Fruit fly (Drosophila melanogaster) whole organism, embryonic: ENCODE measurements around the gene Nin.
A peak's percentile ranks its signal among the peaks of the same experiment; 100 is the strongest.

Experiments used
- B-H2 ChIP-seq: fragments of 200-800 bp; sonication (Bioruptor generic); optimal IDR thresholded peaks from 2 replicates; lab custom pipeline; 2018; ENCODE audit warnings: missing biosample characterization, mild to moderate bottlenecking, missing genetic modification characterization
- CG1024 ChIP-seq: fragments of 200-800 bp; sonication (Bioruptor generic); IDR thresholded peaks from 2 replicates; pipeline ENCODE4 v1.3.6; 2022; ENCODE audit warnings: missing biosample characterization, missing genetic modification characterization
- CG14860 ChIP-seq: fragments of 200-800 bp; sonication (Bioruptor generic); IDR thresholded peaks from 3 replicates; pipeline ENCODE4 v1.3.6; 2022; ENCODE audit warnings: missing biosample characterization, missing genetic modification characterization; ENCODE audit not compliant: partially characterized antibody
- CG15479 ChIP-seq: fragments of 200-800 bp; sonication (Bioruptor generic); optimal IDR thresholded peaks from 3 replicates; lab custom pipeline; 2019; ENCODE audit warnings: missing biosample characterization, mild to moderate bottlenecking, missing genetic modification characterization, moderate library complexity
- CG15601 ChIP-seq: fragments of 200-800 bp; sonication (Bioruptor generic); optimal IDR thresholded peaks from 3 replicates; lab custom pipeline; 2019; ENCODE audit warnings: missing biosample characterization, mild to moderate bottlenecking, missing genetic modification characterization, moderate library complexity
- CG1603 ChIP-seq: fragments of 200-800 bp; sonication (Bioruptor generic); optimal IDR thresholded peaks from 2 replicates; lab custom pipeline; 2019; ENCODE audit warnings: missing biosample characterization, mild to moderate bottlenecking, missing genetic modification characterization, moderate library complexity
- CG1792 ChIP-seq: fragments of 200-800 bp; sonication (Bioruptor generic); optimal IDR thresholded peaks from 2 replicates; lab custom pipeline; 2016; ENCODE audit warnings: missing biosample characterization, missing genetic modification characterization
- CG18262 ChIP-seq: fragments of 200-800 bp; optimal IDR thresholded peaks from 3 replicates; lab custom pipeline; 2019; ENCODE audit warnings: missing biosample characterization, mild to moderate bottlenecking, missing genetic modification characterization, moderate library complexity
- CG2129 ChIP-seq: fragments of 200-800 bp; sonication (Bioruptor generic); IDR thresholded peaks from 2 replicates; pipeline ENCODE4 v1.3.6; 2022; ENCODE audit warnings: missing biosample characterization, missing genetic modification characterization; ENCODE audit not compliant: partially characterized antibody
- CG3838 ChIP-seq: fragments of 200-800 bp; sonication (Bioruptor generic); optimal IDR thresholded peaks from 3 replicates; lab custom pipeline; 2016; ENCODE audit warnings: missing biosample characterization, missing genetic modification characterization
- CG4328 ChIP-seq: fragments of 200-800 bp; sonication (Bioruptor generic); optimal IDR thresholded peaks from 3 replicates; lab custom pipeline; 2017; ENCODE audit warnings: missing biosample characterization, missing genetic modification reagents, missing genetic modification characterization
- CG4360 ChIP-seq: fragments of 200-800 bp; sonication (Bioruptor generic); IDR thresholded peaks from 2 replicates; pipeline ENCODE4 v1.3.6; 2022; ENCODE audit warnings: missing biosample characterization, missing genetic modification characterization
- CG4617 ChIP-seq: fragments of 200-800 bp; sonication (Bioruptor generic); optimal IDR thresholded peaks from 3 replicates; lab custom pipeline; 2016; ENCODE audit warnings: missing biosample characterization, missing genetic modification characterization, borderline replicate concordance
- CG7271 ChIP-seq: fragments of 200-800 bp; sonication (Bioruptor generic); optimal IDR thresholded peaks from 2 replicates; lab custom pipeline; 2018; ENCODE audit warnings: missing biosample characterization, mild to moderate bottlenecking, missing genetic modification characterization, moderate library complexity
- CG7963 ChIP-seq: fragments of 200-800 bp; sonication (Bioruptor generic); IDR thresholded peaks from 3 replicates; pipeline ENCODE4 v1.3.6; 2022; ENCODE audit warnings: missing biosample characterization, missing genetic modification characterization; ENCODE audit not compliant: partially characterized antibody
- CG9215 ChIP-seq: fragments of 200-800 bp; sonication (Bioruptor generic); IDR thresholded peaks from 2 replicates; pipeline ENCODE4 v1.3.6; 2022; ENCODE audit warnings: missing biosample characterization, missing genetic modification characterization
- Dll ChIP-seq: fragments of 200-800 bp; sonication (Bioruptor generic); IDR thresholded peaks from 4 replicates; pipeline ENCODE4 v1.3.6; 2022; ENCODE audit warnings: missing biosample characterization, missing genetic modification characterization; ENCODE audit not compliant: partially characterized antibody
- Doc3 ChIP-seq: fragments of 200-800 bp; sonication (Bioruptor generic); IDR thresholded peaks from 3 replicates; pipeline ENCODE4 v1.3.6; 2022; ENCODE audit warnings: missing biosample characterization, missing genetic modification characterization; ENCODE audit not compliant: partially characterized antibody
- Dref ChIP-seq: fragments of 200-800 bp; sonication (Bioruptor generic); IDR thresholded peaks from 2 replicates; pipeline ENCODE4 v1.3.6; 2022; ENCODE audit warnings: missing biosample characterization, missing genetic modification characterization
- HLH4C ChIP-seq: fragments of 200-800 bp; sonication (Bioruptor generic); IDR thresholded peaks from 3 replicates; pipeline ENCODE4 v1.3.6; 2022; ENCODE audit warnings: missing biosample characterization, missing genetic modification characterization; ENCODE audit not compliant: partially characterized antibody
- Lim3 ChIP-seq: fragments of 200-800 bp; sonication (Bioruptor generic); IDR thresholded peaks from 2 replicates; pipeline ENCODE4 v1.3.6; 2022; ENCODE audit warnings: missing biosample characterization, missing genetic modification characterization
- MESR4 ChIP-seq: fragments of 200-800 bp; sonication (Bioruptor generic); optimal IDR thresholded peaks from 2 replicates; lab custom pipeline; 2018; ENCODE audit warnings: missing biosample characterization, mild to moderate bottlenecking, missing genetic modification characterization, moderate library complexity
- Myb ChIP-seq: fragments of 200-800 bp; sonication (Bioruptor generic); optimal IDR thresholded peaks from 2 replicates; lab custom pipeline; 2016; ENCODE audit warnings: missing biosample characterization, missing genetic modification characterization
- Sry-β ChIP-seq: fragments of 200-800 bp; sonication (Bioruptor generic); optimal IDR thresholded peaks from 2 replicates; lab custom pipeline; 2018; ENCODE audit warnings: missing biosample characterization, mild to moderate bottlenecking, missing genetic modification characterization, moderate library complexity
- Usf ChIP-seq: fragments of 200-800 bp; sonication (Bioruptor generic); optimal IDR thresholded peaks from 2 replicates; lab custom pipeline; 2017; ENCODE audit warnings: missing genotype, missing biosample characterization, missing genetic modification characterization
- amos ChIP-seq: fragments of 200-800 bp; sonication (Bioruptor generic); IDR thresholded peaks from 2 replicates; pipeline ENCODE4 v1.3.6; 2022; ENCODE audit warnings: missing biosample characterization, missing genetic modification characterization; ENCODE audit not compliant: partially characterized antibody
- ash1 ChIP-seq: fragments of 200-800 bp; sonication (Bioruptor generic); optimal IDR thresholded peaks from 2 replicates; lab custom pipeline; 2018; ENCODE audit warnings: missing biosample characterization, mild to moderate bottlenecking, missing genetic modification characterization
- ato ChIP-seq: fragments of 200-800 bp; sonication (Bioruptor generic); IDR thresholded peaks from 2 replicates; pipeline ENCODE4 v1.3.6; 2022; ENCODE audit warnings: missing biosample characterization, missing genetic modification characterization; ENCODE audit not compliant: partially characterized antibody
- bbx ChIP-seq: fragments of 200-800 bp; sonication (Bioruptor generic); IDR thresholded peaks from 2 replicates; pipeline ENCODE4 v1.3.6; 2022; ENCODE audit warnings: missing biosample characterization, missing genetic modification characterization; ENCODE audit not compliant: partially characterized antibody
- cad ChIP-seq: fragments of >200 bp; optimal IDR thresholded peaks from 2 replicates; lab custom pipeline; 2017; ENCODE audit warnings: missing biosample characterization, missing genetic modification characterization
- chinmo ChIP-seq: fragments of 200-800 bp; sonication (Bioruptor generic); IDR thresholded peaks from 4 replicates; pipeline ENCODE4 v1.3.6; 2022; ENCODE audit warnings: missing biosample characterization, missing genetic modification characterization; ENCODE audit not compliant: partially characterized antibody
- chm ChIP-seq: fragments of 200-800 bp; sonication (Bioruptor generic); IDR thresholded peaks from 2 replicates; pipeline ENCODE4 v1.3.6; 2022; ENCODE audit warnings: missing biosample characterization, missing genetic modification characterization
- exex ChIP-seq: fragments of 200-800 bp; sonication (Bioruptor generic); optimal IDR thresholded peaks from 4 replicates; lab custom pipeline; 2018; ENCODE audit warnings: missing biosample characterization, mild to moderate bottlenecking, missing genetic modification characterization, moderate library complexity
- grn ChIP-seq: fragments of 200-800 bp; sonication (Bioruptor generic); optimal IDR thresholded peaks from 3 replicates; lab custom pipeline; 2017; ENCODE audit warnings: missing biosample characterization, missing genetic modification characterization
- hb ChIP-seq: fragments of 200-800 bp; sonication (Bioruptor generic); IDR thresholded peaks from 3 replicates; pipeline ENCODE4 v1.3.6; 2022; ENCODE audit warnings: missing biosample characterization, missing genetic modification characterization; ENCODE audit not compliant: partially characterized antibody
- hbn ChIP-seq: fragments of 200-800 bp; sonication (Bioruptor generic); IDR thresholded peaks from 2 replicates; pipeline ENCODE4 v1.3.6; 2022; ENCODE audit warnings: missing biosample characterization, missing genetic modification characterization; ENCODE audit not compliant: partially characterized antibody
- mirr ChIP-seq: fragments of 200-800 bp; sonication (Bioruptor generic); optimal IDR thresholded peaks from 3 replicates; lab custom pipeline; 2018; ENCODE audit warnings: missing biosample characterization, mild to moderate bottlenecking, missing genetic modification characterization
- nerfin-2 ChIP-seq: fragments of 200-800 bp; sonication (Bioruptor generic); IDR thresholded peaks from 2 replicates; pipeline ENCODE4 v1.3.6; 2022; ENCODE audit warnings: missing biosample characterization, missing genetic modification characterization; ENCODE audit not compliant: partially characterized antibody
- phol ChIP-seq: fragments of 200-800 bp; sonication (Bioruptor generic); optimal IDR thresholded peaks from 3 replicates; lab custom pipeline; 2018; ENCODE audit warnings: missing biosample characterization, mild to moderate bottlenecking, missing genetic modification characterization, moderate library complexity
- row ChIP-seq: fragments of 200-800 bp; sonication (Bioruptor generic); IDR thresholded peaks from 3 replicates; pipeline ENCODE4 v1.3.6; 2022; ENCODE audit warnings: missing biosample characterization, missing genetic modification characterization
- tio ChIP-seq: fragments of 200-800 bp; sonication (Bioruptor generic); optimal IDR thresholded peaks from 2 replicates; lab custom pipeline; 2017; ENCODE audit warnings: missing biosample characterization, missing genetic modification characterization, inconsistent platforms
- tll ChIP-seq, 2 experiments: fragments of 200-800 bp in 1 of 2; fragments of >200 bp in 1 of 2; sonication (Bioruptor generic) in 1 of 2; optimal IDR thresholded peaks; 2 replicates each; lab custom pipeline; 2017 to 2019; ENCODE audit warnings: missing biosample characterization in 2 of 2, missing genetic modification characterization in 2 of 2, mild to moderate bottlenecking in 1 of 2, moderate library complexity in 1 of 2
- vnd ChIP-seq: fragments of 200-800 bp; sonication (Bioruptor generic); IDR thresholded peaks from 3 replicates; pipeline ENCODE4 v1.3.6; 2022; ENCODE audit warnings: missing biosample characterization, missing genetic modification characterization; ENCODE audit not compliant: partially characterized antibody
- zen ChIP-seq: fragments of 200-800 bp; sonication (Bioruptor generic); optimal IDR thresholded peaks from 3 replicates; lab custom pipeline; 2018; ENCODE audit warnings: missing biosample characterization, mild to moderate bottlenecking, missing genetic modification characterization, moderate library complexity
- zen2 ChIP-seq: fragments of 200-800 bp; sonication (Bioruptor generic); IDR thresholded peaks from 3 replicates; pipeline ENCODE4 v1.3.6; 2022; ENCODE audit warnings: missing biosample characterization, missing genetic modification characterization; ENCODE audit not compliant: partially characterized antibody

Nin gene

DNA sequence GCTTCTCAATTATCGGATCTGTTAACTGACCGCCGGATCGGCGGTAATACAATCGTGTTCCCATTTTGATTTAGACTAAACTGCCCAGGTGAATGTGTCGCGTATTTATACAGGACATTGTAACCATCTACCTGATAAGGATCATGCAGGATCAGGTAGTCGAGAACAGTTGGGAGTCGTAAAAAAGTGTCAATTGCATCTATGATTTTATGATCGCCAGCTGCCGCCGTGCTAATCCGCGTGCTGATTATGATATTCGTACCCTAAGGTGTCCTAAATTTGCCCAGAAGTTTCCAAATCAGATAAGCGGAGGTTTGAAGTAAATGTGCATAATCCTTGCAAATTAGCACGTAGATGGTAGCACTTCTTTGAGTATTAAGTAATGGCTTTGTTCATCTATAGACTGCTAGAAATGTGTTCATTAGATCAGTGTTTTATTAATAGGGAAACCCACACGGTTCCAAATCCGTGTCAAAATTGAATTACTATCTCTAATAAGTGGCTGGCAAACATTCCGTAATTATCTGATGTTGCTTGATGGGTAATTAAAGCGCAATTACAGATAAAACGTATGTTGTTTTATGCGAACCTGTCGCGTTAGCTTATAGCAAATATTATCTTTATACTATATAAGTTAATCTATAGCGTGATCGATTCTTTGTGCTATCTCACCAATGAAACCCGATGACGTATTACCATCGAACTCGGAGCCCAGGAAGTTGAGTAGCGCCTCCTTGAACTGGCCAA, 913 bp downstream of the Nin start:
- TF ChIP-seq Usf (GFP tag; lab: Kevin White, UChicago) (no peak), amos (GFP tag; lab: Robert Waterston, UW) (peak; percentile 8; the same call in 1 of the 2 replicates), bbx (GFP tag; lab: Robert Waterston, UW) (no peak), zen (tag; lab: Kevin White, UChicago) (peak; percentile 51), mirr (GFP tag; lab: Kevin White, UChicago) (peak; percentile 9), ash1 (GFP tag; lab: Kevin White, UChicago) (no peak), chm (GFP tag; lab: Robert Waterston, UW) (no peak), grn (peak; percentile 6), CG1024 (no peak), tll (GFP tag; optimal IDR thresholded peaks at IDR 0.05; lab: Kevin White, UChicago) (peak in 1 of 2 experiments; percentile 52), CG7271 (tag; lab: Kevin White, UChicago) (no peak), CG15479 (GFP tag; lab: Kevin White, UChicago) (peak; percentile 90), CG1603 (tag; lab: Kevin White, UChicago) (no peak), cad (GFP tag; lab: Kevin White, UChicago) (peak; percentile 92), CG4360 (GFP tag; lab: Robert Waterston, UW) (no peak), exex (tag; lab: Kevin White, UChicago) (peak; percentile 96)

DNA sequence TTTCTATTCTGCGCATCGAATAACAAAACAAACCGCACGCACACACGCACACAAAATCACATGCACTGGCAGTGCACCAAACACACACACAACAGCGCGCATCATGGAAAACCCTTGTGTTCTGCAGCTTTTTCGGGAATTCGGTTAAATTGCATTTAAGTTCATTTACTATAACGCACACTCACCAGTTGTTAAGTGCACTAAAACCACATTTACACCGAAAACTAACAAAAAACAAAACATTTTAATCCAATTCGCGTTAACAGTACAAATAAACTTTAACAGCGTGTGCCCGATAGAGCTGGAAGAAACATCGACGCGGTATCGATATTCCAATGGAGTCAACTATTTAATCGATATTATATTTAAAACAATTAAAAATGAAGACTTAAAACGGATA, 7.3 kb downstream of the Nin start, which contains the start of gene tkv:
TSS of gene tkv (minus strand) at position 304 of the 400 bp plus-strand sequence.
- TF ChIP-seq CG1792 (GFP tag; lab: Kevin White, UChicago), result no peak
- TF ChIP-seq Doc3 (GFP tag; lab: Robert Waterston, UW), result peak; percentile 68
- peak; percentile 7; the same call in 1 of the 3 replicates for TF ChIP-seq row (GFP tag; lab: Robert Waterston, UW)
- peak; percentile 63 for TF ChIP-seq HLH4C (GFP tag; lab: Robert Waterston, UW)
- peak; percentile 93 for TF ChIP-seq amos (GFP tag; lab: Robert Waterston, UW)
- peak; percentile 57; the same call in 1 of the 2 replicates for TF ChIP-seq ato (GFP tag; lab: Robert Waterston, UW)
- no peak for TF ChIP-seq CG15601 (tag; lab: Kevin White, UChicago)
- TF ChIP-seq CG7963 (GFP tag; lab: Robert Waterston, UW), result peak; percentile 69; the same call in 2 of the 3 replicates
- TF ChIP-seq vnd, result peak; percentile 71
- TF ChIP-seq B-H2 (GFP tag; lab: Kevin White, UChicago), result no peak
- TF ChIP-seq CG2129 (GFP tag; lab: Robert Waterston, UW), result peak; percentile 80
- peak; percentile 59; the same call in 2 of the 3 replicates for TF ChIP-seq hb
- TF ChIP-seq CG3838 (GFP tag; lab: Kevin White, UChicago), result no peak
- peak; percentile 35 for TF ChIP-seq exex (tag; lab: Kevin White, UChicago)
- peak; percentile 76 for TF ChIP-seq hbn (GFP tag; lab: Robert Waterston, UW)
- no peak for TF ChIP-seq CG18262 (tag; lab: Kevin White, UChicago)
- TF ChIP-seq Dref (GFP tag; lab: Robert Waterston, UW), result peak; percentile 75
- peak; percentile 23 for TF ChIP-seq CG4617 (GFP tag; lab: Kevin White, UChicago)
- peak; percentile 5 for TF ChIP-seq Myb (GFP tag; lab: Kevin White, UChicago)
- TF ChIP-seq nerfin-2 (GFP tag; lab: Robert Waterston, UW), result peak; percentile 31; the same call in 1 of the 2 replicates
- no peak for TF ChIP-seq Sry-β (GFP tag; lab: Kevin White, UChicago)
- TF ChIP-seq CG4328 (GFP tag; lab: Kevin White, UChicago), result no peak
- TF ChIP-seq chinmo (GFP tag; lab: Robert Waterston, UW), result peak; percentile 95
- peak; percentile 68 for TF ChIP-seq MESR4 (GFP tag; lab: Kevin White, UChicago)
- no peak for TF ChIP-seq Lim3
- peak; percentile 88 for TF ChIP-seq Dll
- TF ChIP-seq CG9215 (GFP tag; lab: Robert Waterston, UW), result no peak
- TF ChIP-seq tio (GFP tag; lab: Kevin White, UChicago), result no peak
- peak; percentile 15 for TF ChIP-seq phol (tag; lab: Kevin White, UChicago)
- peak; percentile 66 for TF ChIP-seq CG14860
- peak; percentile 56; the same call in 2 of the 3 replicates for TF ChIP-seq zen2
